Fruit fly (Drosophila melanogaster) whole organism, larva: ENCODE data around the gene CG6244.
A peak's percentile ranks its signal among the peaks of the same experiment; 100 is the strongest.

Experiments
- noc ChIP-seq: fragments of 200-800 bp; sonication (Bioruptor generic); optimal IDR thresholded peaks from 3 replicates; lab custom pipeline; 2019; ENCODE audit warnings: missing biosample characterization, mild to moderate bottlenecking, missing genetic modification characterization, moderate library complexity

CG6244 gene

dm6 chr3L:15808667-15809066 lies 545 bp downstream of the CG6244 start:
- no peak for TF ChIP-seq noc (tag; lab: Kevin White, UChicago)

- TF ChIP-seq noc (tag; lab: Kevin White, UChicago): no peak
Observed at dm6 chr3L:15809185-15809584, 1.1 kb downstream of the CG6244 start, which contains the start of gene CG13445. Gene CG13445 (plus strand): TSS chr3L:15809485.

- no peak for TF ChIP-seq noc (tag; lab: Kevin White, UChicago)
Observed at dm6 chr3L:15809768-15810167, 1.6 kb downstream of the CG6244 start.

- no peak for TF ChIP-seq noc (tag; lab: Kevin White, UChicago)
Observed at dm6 chr3L:15813988-15814387, 5.9 kb downstream of the CG6244 start.

dm6 chr3L:15815353-15816142 lies 7.4 kb downstream of the CG6244 start:
- peak; percentile 70 for TF ChIP-seq noc (tag; lab: Kevin White, UChicago)

- TF ChIP-seq noc (tag; lab: Kevin White, UChicago): no peak
Observed at dm6 chr3L:15816143-15816487, 8.0 kb downstream of the CG6244 start, which contains the start of gene fwe. Gene fwe (minus strand): TSS chr3L:15816410.

dm6 chr3L:15816714-15817113 lies 8.6 kb downstream of the CG6244 start, which contains the start of gene CkIIalpha-i1:
Gene CkIIalpha-i1 (plus strand): TSS chr3L:15816979.
- TF ChIP-seq noc (tag; lab: Kevin White, UChicago): no peak

- TF ChIP-seq noc (tag; lab: Kevin White, UChicago): peak; percentile 13
Observed at dm6 chr3L:15823780-15824423, 15.8 kb downstream of the CG6244 start.

- TF ChIP-seq noc (tag; lab: Kevin White, UChicago): no peak
Observed at dm6 chr3L:15824537-15824936, 16.4 kb downstream of the CG6244 start.

- TF ChIP-seq noc (tag; lab: Kevin White, UChicago): peak; percentile 71
Observed at dm6 chr3L:15825493-15826209, 17.5 kb downstream of the CG6244 start.

- TF ChIP-seq noc (tag; lab: Kevin White, UChicago): no peak
Observed at dm6 chr3L:15826347-15826984, 18.3 kb downstream of the CG6244 start, which contains the start of the genes DCP2 and dbo. Gene DCP2 (minus strand): TSS chr3L:15826423. Gene dbo (plus strand): TSS chr3L:15826888.

dm6 chr3L:15826985-15827635 lies 19.0 kb downstream of the CG6244 start:
- TF ChIP-seq noc (tag; lab: Kevin White, UChicago): peak; percentile 93

dm6 chr3L:15832146-15832545 lies 24.0 kb downstream of the CG6244 start, which contains the start of gene CG12713:
Gene CG12713 (plus strand): TSS chr3L:15832464.
- no peak for TF ChIP-seq noc (tag; lab: Kevin White, UChicago)

- TF ChIP-seq noc (tag; lab: Kevin White, UChicago): no peak
Observed at dm6 chr3L:15834877-15835555, 26.9 kb downstream of the CG6244 start, which contains the start of gene CG18081. Gene CG18081 (minus strand): TSS chr3L:15835388.
